Worm (Caenorhabditis elegans) whole organism, young adult: ENCODE data around the gene twk-4.

Experiments used
- B0035.1 ChIP-seq: sonication (generic microtip); optimal IDR thresholded peaks from 2 replicates; lab custom pipeline; 2016; ENCODE audit warnings: missing genetic modification characterization, mild to moderate bottlenecking, missing compliant biosample characterization, missing genotype, missing genetic modification reagents
- B0336.3 ChIP-seq: fragments of 200-800 bp; sonication (Bioruptor generic); IDR thresholded peaks from 2 replicates; pipeline ENCODE4 v1.3.6; 2022; ENCODE audit warnings: missing genetic modification characterization, missing compliant biosample characterization
- F22D6.2 ChIP-seq: sonication (generic microtip); optimal IDR thresholded peaks from 2 replicates; lab custom pipeline; 2016; ENCODE audit warnings: mild to moderate bottlenecking, missing genetic modification characterization, missing compliant biosample characterization
- F39B2.1 ChIP-seq: fragments of 200-800 bp; sonication (Bioruptor generic); IDR thresholded peaks from 2 replicates; pipeline ENCODE4 v1.3.6; 2022; ENCODE audit warnings: missing genetic modification reagents, missing genetic modification characterization, missing compliant biosample characterization
- F55B11.4 ChIP-seq: sonication (generic microtip); optimal IDR thresholded peaks from 2 replicates; lab custom pipeline; 2016; ENCODE audit warnings: missing compliant biosample characterization, missing genetic modification characterization, borderline replicate concordance; ENCODE audit not compliant: insufficient read depth
- F57A8.1 ChIP-seq: fragments of 200-800 bp; sonication (Bioruptor generic); optimal IDR thresholded peaks from 2 replicates; lab custom pipeline; 2018; ENCODE audit warnings: mild to moderate bottlenecking, missing genetic modification characterization, moderate library complexity, missing compliant biosample characterization
- T26A5.8 ChIP-seq: sonication (generic microtip); optimal IDR thresholded peaks from 2 replicates; lab custom pipeline; 2016; ENCODE audit warnings: missing genetic modification characterization, missing compliant biosample characterization
- aptf-2 ChIP-seq: fragments of 200-800 bp; sonication (Bioruptor generic); conservative IDR thresholded peaks from 2 replicates; pipeline ENCODE4 v1.3.6; 2022; ENCODE audit warnings: missing genetic modification reagents, missing genetic modification characterization, missing compliant biosample characterization
- attf-3 ChIP-seq: fragments of 200-800 bp; sonication (Bioruptor generic); conservative IDR thresholded peaks from 2 replicates; pipeline ENCODE4 v1.3.6; 2022; ENCODE audit warnings: missing genetic modification reagents, missing genetic modification characterization, missing compliant biosample characterization
- ceh-40 ChIP-seq: fragments of 200-800 bp; sonication (Bioruptor generic); IDR thresholded peaks from 2 replicates; pipeline ENCODE4 v1.3.6; 2022; ENCODE audit warnings: missing genetic modification characterization, missing compliant biosample characterization
- ceh-79 ChIP-seq: sonication (generic microtip); optimal IDR thresholded peaks from 2 replicates; lab custom pipeline; 2017; ENCODE audit warnings: mild to moderate bottlenecking, missing genetic modification characterization, missing compliant biosample characterization
- dpl-1 ChIP-seq: fragments of 150-350 bp; optimal IDR thresholded peaks from 2 replicates; lab custom pipeline; 2014; ENCODE audit warnings: missing biosample characterization, missing genetic modification reagents, missing genetic modification characterization
- efl-1 ChIP-seq: fragments of 150-350 bp; optimal IDR thresholded peaks from 2 replicates; lab custom pipeline; 2014; ENCODE audit warnings: missing biosample characterization, missing genetic modification reagents, missing genetic modification characterization
- egrh-3 ChIP-seq: fragments of 200-800 bp; sonication (Bioruptor generic); IDR thresholded peaks from 2 replicates; pipeline ENCODE4 v1.3.6; 2022; ENCODE audit warnings: missing genetic modification reagents, missing genetic modification characterization, missing compliant biosample characterization
- lag-1 ChIP-seq: fragments of 200-800 bp; sonication (Bioruptor generic); IDR thresholded peaks from 2 replicates; pipeline ENCODE4 v1.3.6; 2022; ENCODE audit warnings: missing genetic modification reagents, missing genetic modification characterization, missing compliant biosample characterization
- lin-35 ChIP-seq, 3 experiments: fragments of 150-350 bp in 2 of 3; sonication (generic microtip) in 1 of 3; optimal IDR thresholded peaks; 2 replicates each; lab custom pipeline; 2014 to 2018; ENCODE audit warnings: missing biosample characterization in 3 of 3, missing genetic modification characterization in 3 of 3, missing genetic modification reagents in 3 of 3
- lin-40 ChIP-seq: sonication (generic microtip); optimal IDR thresholded peaks from 2 replicates; lab custom pipeline; 2016; ENCODE audit warnings: missing genetic modification characterization, mild to moderate bottlenecking, missing compliant biosample characterization, missing genotype, missing genetic modification reagents
- lin-54 ChIP-seq: fragments of 200-800 bp; sonication (Bioruptor generic); optimal IDR thresholded peaks from 2 replicates; lab custom pipeline; 2018; ENCODE audit warnings: mild to moderate bottlenecking, missing genetic modification characterization, missing compliant biosample characterization
- lir-1 ChIP-seq: fragments of 200-800 bp; sonication (Bioruptor generic); conservative IDR thresholded peaks from 2 replicates; pipeline ENCODE4 v1.3.6; 2022; ENCODE audit warnings: missing genetic modification reagents, missing genetic modification characterization, missing compliant biosample characterization
- lsl-1 ChIP-seq: fragments of 200-800 bp; sonication (Bioruptor generic); optimal IDR thresholded peaks from 2 replicates; lab custom pipeline; 2018; ENCODE audit warnings: mild to moderate bottlenecking, missing genetic modification characterization, moderate library complexity, missing compliant biosample characterization
- madf-3 ChIP-seq: fragments of 200-800 bp; sonication (Bioruptor generic); IDR thresholded peaks from 2 replicates; pipeline ENCODE4 v1.3.6; 2022; ENCODE audit warnings: missing genetic modification reagents, missing genetic modification characterization, missing compliant biosample characterization
- madf-6 ChIP-seq: fragments of 200-800 bp; sonication (Bioruptor generic); IDR thresholded peaks from 2 replicates; pipeline ENCODE4 v1.3.6; 2022; ENCODE audit warnings: missing genetic modification reagents, missing genetic modification characterization, missing compliant biosample characterization
- nfyb-1 ChIP-seq: fragments of 200-800 bp; sonication (Bioruptor generic); IDR thresholded peaks from 2 replicates; pipeline ENCODE4 v1.3.6; 2022; ENCODE audit warnings: missing genetic modification reagents, missing genetic modification characterization, missing compliant biosample characterization
- nhr-27 ChIP-seq: fragments of 200-800 bp; sonication (Bioruptor generic); optimal IDR thresholded peaks from 2 replicates; lab custom pipeline; 2018; ENCODE audit warnings: mild to moderate bottlenecking, missing genetic modification characterization, moderate library complexity, missing compliant biosample characterization
- pbrm-1 ChIP-seq: fragments of 200-800 bp; sonication (Bioruptor generic); IDR thresholded peaks from 2 replicates; pipeline ENCODE4 v1.3.6; 2022; ENCODE audit warnings: missing genetic modification reagents, missing genetic modification characterization, missing compliant biosample characterization
- rec-8 ChIP-seq, 2 experiments: sonication (generic microtip); optimal IDR thresholded peaks; 2 replicates each; lab custom pipeline; 2016; ENCODE audit warnings: mild to moderate bottlenecking in 2 of 2, missing genetic modification characterization in 2 of 2, missing genetic modification reagents in 2 of 2, missing genotype in 2 of 2, missing biosample characterization in 1 of 2, missing compliant biosample characterization in 1 of 2, moderate library complexity in 1 of 2
- rpc-1 ChIP-seq, 2 experiments: fragments of 150-350 bp in 1 of 2; sonication (generic microtip) in 1 of 2; optimal IDR thresholded peaks; 2 replicates each; lab custom pipeline; 2014 to 2018; ENCODE audit warnings: missing biosample characterization in 1 of 2, missing genetic modification characterization in 1 of 2, missing genetic modification reagents in 1 of 2, missing genotype in 1 of 2
- snpc-1.1 ChIP-seq: sonication (generic microtip); optimal IDR thresholded peaks from 2 replicates; lab custom pipeline; 2017; ENCODE audit warnings: missing genetic modification characterization, mild to moderate bottlenecking, missing compliant biosample characterization, antibody characterized with exemption, moderate library complexity, missing genotype, missing genetic modification reagents; ENCODE audit not compliant: insufficient read depth
- tbp1 ChIP-seq: fragments of 200-800 bp; sonication (Bioruptor generic); optimal IDR thresholded peaks from 2 replicates; lab custom pipeline; 2018; ENCODE audit warnings: mild to moderate bottlenecking, missing genetic modification characterization, missing compliant biosample characterization
- unc-130 ChIP-seq: sonication (generic microtip); optimal IDR thresholded peaks from 2 replicates; lab custom pipeline; 2016; ENCODE audit warnings: missing genetic modification reagents, missing genetic modification characterization, missing compliant biosample characterization
- xnd-1 ChIP-seq: sonication (generic microtip); optimal IDR thresholded peaks from 2 replicates; lab custom pipeline; 2016; ENCODE audit warnings: missing genotype, missing genetic modification reagents, missing genetic modification characterization, missing compliant biosample characterization
- zfh-2 ChIP-seq: fragments of 200-800 bp; sonication (Bioruptor generic); conservative IDR thresholded peaks from 2 replicates; pipeline ENCODE4 v1.3.6; 2022; ENCODE audit warnings: missing genetic modification reagents, missing genetic modification characterization, missing compliant biosample characterization
- ztf-18 ChIP-seq: sonication (generic microtip); optimal IDR thresholded peaks from 2 replicates; lab custom pipeline; 2016; ENCODE audit warnings: missing genotype, mild to moderate bottlenecking, missing genetic modification characterization, missing compliant biosample characterization

The twk-4 gene

DNA sequence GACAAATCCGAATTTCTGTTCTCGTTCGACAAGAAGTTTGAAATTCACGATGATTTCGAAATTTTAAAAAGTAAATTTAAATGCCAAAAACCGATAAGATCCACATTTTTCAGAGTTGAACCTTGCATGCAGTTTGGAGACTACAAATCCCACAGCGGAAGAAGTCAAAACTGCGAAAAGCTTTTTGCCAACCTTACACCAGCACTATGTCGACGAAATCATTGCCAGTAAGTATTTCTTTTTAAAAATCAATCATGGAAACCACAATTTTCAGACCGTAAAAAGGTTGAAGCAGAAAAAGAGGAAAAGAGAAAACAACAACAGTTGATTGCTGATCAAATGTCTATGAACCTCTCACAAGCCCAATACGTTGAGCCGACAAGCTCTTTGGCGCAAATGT is 23.2 kb downstream of the twk-4 start:
- TF ChIP-seq madf-6 (GFP tag; lab: Robert Waterston, UW) (0 out of 2 replicates have a peak, but pooled peaks have one; percentile 11), lag-1 (GFP tag; lab: Robert Waterston, UW) (no peak), snpc-1.1 (no peak)

ce11 chrII:9170048-9170447 is 24.0 kb downstream of the twk-4 start:
- TF ChIP-seq madf-3 (GFP tag; lab: Robert Waterston, UW): 0 out of 2 replicates have a peak, but pooled peaks have one; percentile 24
- no peak for TF ChIP-seq lsl-1 (GFP tag; lab: Kevin White, UChicago)
- TF ChIP-seq, all 124 proteins: peak for 1

ce11 chrII:9169450-9169960 is 24.6 kb downstream of the twk-4 start, which contains the start of gene dpl-1:
TSS of gene dpl-1 (plus strand) at chrII:9169910.
- TF ChIP-seq unc-130 (GFP tag; lab: Kevin White, UChicago) (no peak), ceh-79 (tag; lab: Kevin White, UChicago) (no peak), nhr-27 (tag; lab: Kevin White, UChicago) (no peak), F39B2.1 (GFP tag; lab: Robert Waterston, UW) (no peak), F22D6.2 (tag; lab: Kevin White, UChicago) (no peak), zfh-2 (no peak), efl-1 (GFP tag; lab: Kevin White, UChicago) (peak; percentile 39), dpl-1 (peak; percentile 26), xnd-1 (tag; lab: Kevin White, UChicago) (no peak), lin-54 (peak; percentile 30), lin-40 (tag; lab: Kevin White, UChicago) (no peak), lir-1 (GFP tag; lab: Robert Waterston, UW) (no peak), lin-35 (GFP tag; optimal IDR thresholded peaks at IDR 0.05; lab: Kevin White, UChicago) (peak in 1 of 3 experiments; percentile 59), attf-3 (GFP tag; lab: Robert Waterston, UW) (peak; percentile 92), lag-1 (GFP tag; lab: Robert Waterston, UW) (no peak)

- TF ChIP-seq aptf-2 (GFP tag; lab: Robert Waterston, UW): no peak
- TF ChIP-seq B0035.1: no peak
- TF ChIP-seq B0336.3: no peak
- no peak for TF ChIP-seq ztf-18 (tag; lab: Kevin White, UChicago)
- TF ChIP-seq tbp1 (GFP tag; lab: Kevin White, UChicago): no peak
- TF ChIP-seq rec-8 (tag; optimal IDR thresholded peaks at IDR 0.05; lab: Kevin White, UChicago): no peak
- TF ChIP-seq dpl-1: no peak
- no peak for TF ChIP-seq pbrm-1 (GFP tag; lab: Robert Waterston, UW)
- no peak for TF ChIP-seq egrh-3
- no peak for TF ChIP-seq F55B11.4
- no peak for TF ChIP-seq madf-3 (GFP tag; lab: Robert Waterston, UW)
- TF ChIP-seq T26A5.8 (tag; lab: Kevin White, UChicago): no peak
- no peak for TF ChIP-seq ceh-40 (GFP tag; lab: Robert Waterston, UW)
- TF ChIP-seq nfyb-1 (GFP tag; lab: Robert Waterston, UW): no peak
- TF ChIP-seq rpc-1 (optimal IDR thresholded peaks at IDR 0.05; lab: Kevin White, UChicago): no peak
- TF ChIP-seq rpc-1 (tag; optimal IDR thresholded peaks at IDR 0.05; lab: Kevin White, UChicago): no peak
- no peak for TF ChIP-seq F57A8.1 (GFP tag; lab: Kevin White, UChicago)
Observed at ce11 chrII:9167730-9168129, 26.4 kb downstream of the twk-4 start, which contains the start of gene T23G7.3. TSS of gene T23G7.3 (minus strand) at chrII:9167830.
